Fruit fly (Drosophila melanogaster): ENCODE data around the gene CG13605.

Gene CG13605

dm6 chr3R:24106059-24106631, 6.0 kb downstream of the CG13605 start:
- peak; percentile 47 for TF ChIP-seq Snoo (tag; optimal IDR thresholded peaks at IDR 0.05)
- TF ChIP-seq fd96Ca (GFP tag; IDR thresholded peaks at IDR 0.05) = no peak
- peak; percentile 17 for TF ChIP-seq CG14655 (GFP tag; optimal IDR thresholded peaks at IDR 0.05)
- TF ChIP-seq CG12605 (GFP tag; IDR thresholded peaks at IDR 0.05) = no peak
- peak; percentile 94 for TF ChIP-seq EcR (GFP tag; optimal IDR thresholded peaks at IDR 0.05)
- TF ChIP-seq CG13204 (GFP tag; optimal IDR thresholded peaks at IDR 0.05) = no peak
- TF ChIP-seq CG10348 (GFP tag; IDR thresholded peaks at IDR 0.05) = no peak
- TF ChIP-seq D1 (tag; optimal IDR thresholded peaks at IDR 0.05) = no peak
- TF ChIP-seq rn (GFP tag; IDR thresholded peaks at IDR 0.05) = no peak
- TF ChIP-seq CG15710 (tag; optimal IDR thresholded peaks at IDR 0.05) = peak; percentile 1
- no peak for TF ChIP-seq Ets98B (GFP tag; IDR thresholded peaks at IDR 0.05)
- TF ChIP-seq CG8301 (tag; optimal IDR thresholded peaks at IDR 0.05) = peak; percentile 46
- TF ChIP-seq CG32121 (GFP tag; IDR thresholded peaks at IDR 0.05) = no peak
- peak; percentile 82 for TF ChIP-seq Pif1B (GFP tag; optimal IDR thresholded peaks at IDR 0.05)
- peak; percentile 5 for TF ChIP-seq CG34367 (tag; optimal IDR thresholded peaks at IDR 0.05)
- TF ChIP-seq gl (tag; optimal IDR thresholded peaks at IDR 0.05) = no peak
- peak; percentile 41 for TF ChIP-seq CG17806 (tag; optimal IDR thresholded peaks at IDR 0.05)
- no peak for TF ChIP-seq CG4496 (GFP tag; IDR thresholded peaks at IDR 0.05)
- TF ChIP-seq CG9948 (tag; optimal IDR thresholded peaks at IDR 0.05) = no peak
- peak; percentile 79 for TF ChIP-seq Pif1A (GFP tag; optimal IDR thresholded peaks at IDR 0.05)
- peak; percentile 10 for TF ChIP-seq CG8159 (tag; optimal IDR thresholded peaks at IDR 0.05)

dm6 chr3R:24105312-24105902, 6.8 kb downstream of the CG13605 start, which contains the start of gene Syx1A:
Gene Syx1A, minus strand, starts transcription at chr3R:24105763.
- TF ChIP-seq Snoo (tag; optimal IDR thresholded peaks at IDR 0.05) (peak; percentile 22), CG9948 (tag; optimal IDR thresholded peaks at IDR 0.05) (no peak), EcR (GFP tag; optimal IDR thresholded peaks at IDR 0.05) (peak; percentile 15), rn (GFP tag; IDR thresholded peaks at IDR 0.05) (no peak), D1 (tag; optimal IDR thresholded peaks at IDR 0.05) (peak; percentile 75), CG34367 (tag; optimal IDR thresholded peaks at IDR 0.05) (peak; percentile 10), CG8159 (tag; optimal IDR thresholded peaks at IDR 0.05) (peak; percentile 12), CG15710 (tag; optimal IDR thresholded peaks at IDR 0.05) (no peak), Pif1A (GFP tag; optimal IDR thresholded peaks at IDR 0.05) (no peak)

dm6 chr3R:24104471-24105311, 7.5 kb downstream of the CG13605 start:
- TF ChIP-seq Snoo (tag; optimal IDR thresholded peaks at IDR 0.05) = no peak
- TF ChIP-seq CG8301 (tag; optimal IDR thresholded peaks at IDR 0.05) = peak; percentile 3

dm6 chr3R:24103708-24104107, 8.5 kb downstream of the CG13605 start:
- TF ChIP-seq CG8159 (tag; optimal IDR thresholded peaks at IDR 0.05) = no peak
- TF ChIP-seq CG8301 (tag; optimal IDR thresholded peaks at IDR 0.05) = no peak
- no peak for TF ChIP-seq Ets98B (GFP tag; IDR thresholded peaks at IDR 0.05)
- no peak for TF ChIP-seq Pif1B (GFP tag; optimal IDR thresholded peaks at IDR 0.05)
- TF ChIP-seq EcR (GFP tag; optimal IDR thresholded peaks at IDR 0.05) = no peak
- TF ChIP-seq CG13204 (GFP tag; optimal IDR thresholded peaks at IDR 0.05) = no peak
- TF ChIP-seq CG4496 (GFP tag; IDR thresholded peaks at IDR 0.05) = no peak
- no peak for TF ChIP-seq CG15710 (tag; optimal IDR thresholded peaks at IDR 0.05)
- no peak for TF ChIP-seq CG17806 (tag; optimal IDR thresholded peaks at IDR 0.05)
- TF ChIP-seq CG12605 (GFP tag; IDR thresholded peaks at IDR 0.05) = no peak
- TF ChIP-seq rn (GFP tag; IDR thresholded peaks at IDR 0.05) = no peak
- TF ChIP-seq CG34367 (tag; optimal IDR thresholded peaks at IDR 0.05) = no peak

- TF ChIP-seq CG8301 (tag; optimal IDR thresholded peaks at IDR 0.05) = no peak
- no peak for TF ChIP-seq Snoo (tag; optimal IDR thresholded peaks at IDR 0.05)
- no peak for TF ChIP-seq CG9948 (tag; optimal IDR thresholded peaks at IDR 0.05)
- no peak for TF ChIP-seq Pif1A (GFP tag; optimal IDR thresholded peaks at IDR 0.05)
- no peak for TF ChIP-seq CG12605 (GFP tag; IDR thresholded peaks at IDR 0.05)
- no peak for TF ChIP-seq CG14655 (GFP tag; optimal IDR thresholded peaks at IDR 0.05)
- no peak for TF ChIP-seq rn (GFP tag; IDR thresholded peaks at IDR 0.05)
- TF ChIP-seq CG32121 (GFP tag; IDR thresholded peaks at IDR 0.05) = no peak
- no peak for TF ChIP-seq CG10348 (GFP tag; IDR thresholded peaks at IDR 0.05)
- TF ChIP-seq CG4496 (GFP tag; IDR thresholded peaks at IDR 0.05) = no peak
- no peak for TF ChIP-seq EcR (GFP tag; optimal IDR thresholded peaks at IDR 0.05)
- TF ChIP-seq fd96Ca (GFP tag; IDR thresholded peaks at IDR 0.05) = no peak
- no peak for TF ChIP-seq CG17806 (tag; optimal IDR thresholded peaks at IDR 0.05)
- no peak for TF ChIP-seq gl (tag; optimal IDR thresholded peaks at IDR 0.05)
- TF ChIP-seq CG8159 (tag; optimal IDR thresholded peaks at IDR 0.05) = no peak
- TF ChIP-seq CG34367 (tag; optimal IDR thresholded peaks at IDR 0.05) = no peak
- no peak for TF ChIP-seq Ets98B (GFP tag; IDR thresholded peaks at IDR 0.05)
- TF ChIP-seq CG13204 (GFP tag; optimal IDR thresholded peaks at IDR 0.05) = no peak
- no peak for TF ChIP-seq CG15710 (tag; optimal IDR thresholded peaks at IDR 0.05)
- no peak for TF ChIP-seq D1 (tag; optimal IDR thresholded peaks at IDR 0.05)
These were observed 9.8 kb downstream of the CG13605 start for dm6 chr3R:24102387-24102786.
